Worm (Caenorhabditis elegans) whole organism, young adult: ENCODE results near the gene F48A11.4.

ENCODE experiments used
- B0019.2 ChIP-seq: fragments of 200-800 bp; sonication (Bioruptor generic); conservative IDR thresholded peaks from 2 replicates; pipeline ENCODE4 v1.3.6; 2022; ENCODE audit warnings: missing genetic modification reagents, missing genetic modification characterization, missing compliant biosample characterization
- F49E8.2 ChIP-seq: sonication (generic microtip); optimal IDR thresholded peaks from 3 replicates; lab custom pipeline; 2017; ENCODE audit warnings: missing genetic modification characterization, mild to moderate bottlenecking, missing compliant biosample characterization, antibody characterized with exemption, moderate library complexity; ENCODE audit not compliant: insufficient read depth
- F55B11.4 ChIP-seq: sonication (generic microtip); optimal IDR thresholded peaks from 2 replicates; lab custom pipeline; 2016; ENCODE audit warnings: missing compliant biosample characterization, missing genetic modification characterization, borderline replicate concordance; ENCODE audit not compliant: insufficient read depth
- atf-7 ChIP-seq: sonication (generic microtip); optimal IDR thresholded peaks from 2 replicates; lab custom pipeline; 2017; ENCODE audit warnings: mild to moderate bottlenecking, missing genetic modification characterization, missing compliant biosample characterization
- ceh-40 ChIP-seq: fragments of 200-800 bp; sonication (Bioruptor generic); IDR thresholded peaks from 2 replicates; pipeline ENCODE4 v1.3.6; 2022; ENCODE audit warnings: missing genetic modification characterization, missing compliant biosample characterization
- efl-1 ChIP-seq: fragments of 150-350 bp; optimal IDR thresholded peaks from 2 replicates; lab custom pipeline; 2014; ENCODE audit warnings: missing biosample characterization, missing genetic modification reagents, missing genetic modification characterization
- rec-8 ChIP-seq, 2 experiments: sonication (generic microtip); optimal IDR thresholded peaks; 2 replicates each; lab custom pipeline; 2016; ENCODE audit warnings: mild to moderate bottlenecking in 2 of 2, missing genetic modification characterization in 2 of 2, missing genetic modification reagents in 2 of 2, missing genotype in 2 of 2, missing biosample characterization in 1 of 2, missing compliant biosample characterization in 1 of 2, moderate library complexity in 1 of 2
- sdz-38 ChIP-seq: sonication (generic microtip); optimal IDR thresholded peaks from 2 replicates; lab custom pipeline; 2016; ENCODE audit warnings: missing genotype, missing genetic modification characterization, missing compliant biosample characterization
- snpc-3.4 ChIP-seq: sonication (generic microtip); optimal IDR thresholded peaks from 2 replicates; lab custom pipeline; 2017; ENCODE audit warnings: missing genetic modification characterization, mild to moderate bottlenecking, missing compliant biosample characterization, antibody characterized with exemption, moderate library complexity, missing genotype, missing genetic modification reagents

- no peak for TF ChIP-seq F55B11.4 (tag; lab: Kevin White, UChicago)
- TF ChIP-seq snpc-3.4, result no peak
- TF ChIP-seq ceh-40 (GFP tag; lab: Robert Waterston, UW), result no peak
- no peak for TF ChIP-seq atf-7 (tag; lab: Kevin White, UChicago)
- TF ChIP-seq rec-8 (tag; optimal IDR thresholded peaks at IDR 0.05; lab: Kevin White, UChicago), result no peak
- no peak for TF ChIP-seq F49E8.2 (tag; lab: Kevin White, UChicago)
- no peak for TF ChIP-seq efl-1 (GFP tag; lab: Kevin White, UChicago)
- TF ChIP-seq B0019.2, result no peak
- no peak for TF ChIP-seq sdz-38 (tag; lab: Kevin White, UChicago)
These were observed 38.3 kb downstream of the F48A11.4 start for ce11 chrII:178146-178545.
